Fruit fly (Drosophila melanogaster) whole organism, embryonic: ENCODE data around the gene RPA3.

Experiments used
- Abd-B ChIP-seq: fragments of 200-800 bp; sonication (Bioruptor generic); optimal IDR thresholded peaks from 2 replicates; lab custom pipeline; 2018; ENCODE audit warnings: missing biosample characterization, mild to moderate bottlenecking, missing genetic modification characterization, moderate library complexity
- Bgb ChIP-seq: fragments of 200-800 bp; sonication (Bioruptor generic); IDR thresholded peaks from 2 replicates; pipeline ENCODE4 v1.3.6; 2022; ENCODE audit warnings: missing biosample characterization, missing genetic modification characterization; ENCODE audit not compliant: partially characterized antibody
- CG10431 ChIP-seq: fragments of 200-800 bp; sonication (Bioruptor generic); optimal IDR thresholded peaks from 3 replicates; lab custom pipeline; 2018; ENCODE audit warnings: missing biosample characterization, mild to moderate bottlenecking, missing genetic modification characterization
- CG11085 ChIP-seq: fragments of 200-800 bp; sonication (Bioruptor generic); IDR thresholded peaks from 2 replicates; pipeline ENCODE4 v1.3.6; 2022; ENCODE audit warnings: missing biosample characterization, missing genetic modification characterization
- CG12104 ChIP-seq: fragments of 200-800 bp; sonication (Bioruptor generic); optimal IDR thresholded peaks from 3 replicates; lab custom pipeline; 2016; ENCODE audit warnings: missing biosample characterization, missing genetic modification characterization
- CG13296 ChIP-seq: fragments of 200-800 bp; sonication (Bioruptor generic); optimal IDR thresholded peaks from 3 replicates; lab custom pipeline; 2018; ENCODE audit warnings: missing biosample characterization, mild to moderate bottlenecking, missing genetic modification characterization
- CG13424 ChIP-seq: fragments of 200-800 bp; sonication (Bioruptor generic); optimal IDR thresholded peaks from 2 replicates; lab custom pipeline; 2019; ENCODE audit warnings: missing biosample characterization, mild to moderate bottlenecking, missing genetic modification characterization, moderate library complexity
- CG13775 ChIP-seq: fragments of 200-800 bp; sonication (Bioruptor generic); optimal IDR thresholded peaks from 3 replicates; lab custom pipeline; 2017; ENCODE audit warnings: missing biosample characterization, mild to moderate bottlenecking, missing genetic modification characterization
- CG15696 ChIP-seq: fragments of 200-800 bp; sonication (Bioruptor generic); optimal IDR thresholded peaks from 2 replicates; lab custom pipeline; 2019; ENCODE audit warnings: missing biosample characterization, mild to moderate bottlenecking, missing genetic modification characterization, moderate library complexity
- CG17361 ChIP-seq: fragments of 200-800 bp; sonication (Bioruptor generic); IDR thresholded peaks from 3 replicates; pipeline ENCODE4 v1.3.6; 2022; ENCODE audit warnings: missing biosample characterization, missing genetic modification characterization
- CG17829 ChIP-seq: fragments of 200-800 bp; optimal IDR thresholded peaks from 2 replicates; lab custom pipeline; 2019; ENCODE audit warnings: missing biosample characterization, mild to moderate bottlenecking, missing genetic modification characterization, moderate library complexity
- CG18262 ChIP-seq: fragments of 200-800 bp; optimal IDR thresholded peaks from 3 replicates; lab custom pipeline; 2019; ENCODE audit warnings: missing biosample characterization, mild to moderate bottlenecking, missing genetic modification characterization, moderate library complexity
- CG18476 ChIP-seq: fragments of 200-800 bp; sonication (Bioruptor generic); optimal IDR thresholded peaks from 2 replicates; lab custom pipeline; 2016; ENCODE audit warnings: missing biosample characterization, mild to moderate bottlenecking, missing genetic modification characterization
- CG2116 ChIP-seq: fragments of 200-800 bp; sonication (Bioruptor generic); optimal IDR thresholded peaks from 3 replicates; lab custom pipeline; 2018; ENCODE audit warnings: missing biosample characterization, mild to moderate bottlenecking, missing genetic modification characterization
- CG30020 ChIP-seq: fragments of 200-800 bp; optimal IDR thresholded peaks from 2 replicates; lab custom pipeline; 2019; ENCODE audit warnings: missing biosample characterization, mild to moderate bottlenecking, missing genetic modification characterization, moderate library complexity
- CG31224 ChIP-seq: fragments of 200-800 bp; sonication (Bioruptor generic); IDR thresholded peaks from 2 replicates; pipeline ENCODE4 v1.3.6; 2022; ENCODE audit warnings: missing biosample characterization, missing genetic modification characterization
- CG32532 ChIP-seq: fragments of 200-800 bp; sonication (Bioruptor generic); IDR thresholded peaks from 2 replicates; pipeline ENCODE4 v1.3.6; 2022; ENCODE audit warnings: missing biosample characterization, missing genetic modification characterization
- CG4424 ChIP-seq: fragments of 200-800 bp; sonication (Bioruptor generic); optimal IDR thresholded peaks from 3 replicates; lab custom pipeline; 2016; ENCODE audit warnings: missing biosample characterization, missing genetic modification characterization
- CG4617 ChIP-seq: fragments of 200-800 bp; sonication (Bioruptor generic); optimal IDR thresholded peaks from 3 replicates; lab custom pipeline; 2016; ENCODE audit warnings: missing biosample characterization, missing genetic modification characterization, borderline replicate concordance
- CG4820 ChIP-seq: fragments of 200-800 bp; sonication (Bioruptor generic); optimal IDR thresholded peaks from 3 replicates; lab custom pipeline; 2016; ENCODE audit warnings: missing biosample characterization, missing genetic modification characterization
- CG8290 ChIP-seq, 3 experiments: fragments of 200-800 bp; sonication (Bioruptor generic); optimal IDR thresholded peaks; 2 replicates each; lab custom pipeline; 2016 to 2019; ENCODE audit warnings: missing biosample characterization in 3 of 3, missing genetic modification characterization in 3 of 3, mild to moderate bottlenecking in 2 of 3, moderate library complexity in 1 of 3
- CG9797 ChIP-seq: fragments of 200-800 bp; sonication (Bioruptor generic); optimal IDR thresholded peaks from 3 replicates; lab custom pipeline; 2018; ENCODE audit warnings: missing biosample characterization, mild to moderate bottlenecking, missing genetic modification characterization
- Dfd ChIP-seq, 2 experiments: fragments of >200 bp; optimal IDR thresholded peaks; 2 replicates each; lab custom pipeline; 2017; ENCODE audit warnings: missing biosample characterization in 2 of 2, missing genetic modification characterization in 2 of 2
- Dp ChIP-seq: fragments of 200-800 bp; sonication (Bioruptor generic); optimal IDR thresholded peaks from 2 replicates; lab custom pipeline; 2018; ENCODE audit warnings: missing biosample characterization, mild to moderate bottlenecking, missing genetic modification characterization, moderate library complexity
- Ets65A ChIP-seq: fragments of 200-800 bp; sonication (Bioruptor generic); peaks from one replicate; lab custom pipeline; 2016; ENCODE audit warnings: missing biosample characterization, missing genetic modification characterization
- Hr3 ChIP-seq: fragments of 200-800 bp; sonication (Bioruptor generic); optimal IDR thresholded peaks from 3 replicates; lab custom pipeline; 2016; ENCODE audit warnings: missing biosample characterization, missing genetic modification characterization
- Meics ChIP-seq: fragments of 200-800 bp; sonication (Bioruptor generic); optimal IDR thresholded peaks from 2 replicates; lab custom pipeline; 2017; ENCODE audit warnings: missing biosample characterization, mild to moderate bottlenecking, missing genetic modification characterization
- NC2α ChIP-seq: fragments of 200-800 bp; sonication (Bioruptor generic); optimal IDR thresholded peaks from 2 replicates; lab custom pipeline; 2016; ENCODE audit warnings: missing biosample characterization, missing genetic modification characterization
- Nf-YC ChIP-seq: fragments of 200-800 bp; optimal IDR thresholded peaks from 3 replicates; lab custom pipeline; 2019; ENCODE audit warnings: missing biosample characterization, mild to moderate bottlenecking, missing genetic modification characterization, moderate library complexity
- Optix ChIP-seq: fragments of 200-800 bp; sonication (Bioruptor generic); IDR thresholded peaks from 3 replicates; pipeline ENCODE4 v1.3.6; 2022; ENCODE audit warnings: missing biosample characterization, missing genetic modification characterization
- Ptx1 ChIP-seq: fragments of 200-800 bp; sonication (Bioruptor generic); IDR thresholded peaks from 2 replicates; pipeline ENCODE4 v1.3.6; 2022; ENCODE audit warnings: missing biosample characterization, missing genetic modification characterization
- Sry-β ChIP-seq: fragments of 200-800 bp; sonication (Bioruptor generic); optimal IDR thresholded peaks from 2 replicates; lab custom pipeline; 2018; ENCODE audit warnings: missing biosample characterization, mild to moderate bottlenecking, missing genetic modification characterization, moderate library complexity
- Xbp1 ChIP-seq: fragments of 200-800 bp; sonication (Bioruptor generic); optimal IDR thresholded peaks from 3 replicates; lab custom pipeline; 2016; ENCODE audit warnings: missing biosample characterization, mild to moderate bottlenecking, missing genetic modification characterization
- Xrp1 ChIP-seq: fragments of 200-800 bp; sonication (Bioruptor generic); IDR thresholded peaks from 2 replicates; pipeline ENCODE4 v1.3.6; 2022; ENCODE audit warnings: missing biosample characterization, missing genetic modification characterization
- ase ChIP-seq: fragments of 200-800 bp; sonication (Bioruptor generic); IDR thresholded peaks from 3 replicates; pipeline ENCODE4 v1.3.6; 2022; ENCODE audit warnings: missing biosample characterization, missing genetic modification characterization
- dm ChIP-seq: fragments of 200-800 bp; sonication (Bioruptor generic); optimal IDR thresholded peaks from 3 replicates; lab custom pipeline; 2016; ENCODE audit warnings: missing biosample characterization, missing genetic modification characterization
- ind ChIP-seq: fragments of 200-800 bp; sonication (Bioruptor generic); optimal IDR thresholded peaks from 3 replicates; lab custom pipeline; 2016; ENCODE audit warnings: missing biosample characterization, missing genetic modification characterization
- nmo ChIP-seq: fragments of 200-800 bp; sonication (Bioruptor generic); optimal IDR thresholded peaks from 2 replicates; lab custom pipeline; 2018; ENCODE audit warnings: missing biosample characterization, mild to moderate bottlenecking, missing genetic modification characterization, moderate library complexity
- pita ChIP-seq: fragments of 200-800 bp; sonication (Bioruptor generic); optimal IDR thresholded peaks from 2 replicates; lab custom pipeline; 2017; ENCODE audit warnings: missing biosample characterization, mild to moderate bottlenecking, missing genetic modification characterization
- prd ChIP-seq, 3 experiments: fragments of >200 bp in 2 of 3; fragments of 200-800 bp in 1 of 3; sonication (Bioruptor generic) in 1 of 3; optimal IDR thresholded peaks in 2 of 3; IDR thresholded peaks in 1 of 3; 2 replicates in 2 of 3; 3 replicates in 1 of 3; pipeline versions ENCODE4 v1.3.6 to Lab custom; 2017 to 2022; ENCODE audit warnings: missing biosample characterization in 1 of 3, missing genetic modification characterization in 1 of 3
- pzg ChIP-seq: fragments of 200-800 bp; sonication (Bioruptor generic); optimal IDR thresholded peaks from 3 replicates; lab custom pipeline; 2018; ENCODE audit warnings: missing biosample characterization, mild to moderate bottlenecking, missing genetic modification characterization, moderate library complexity
- slbo ChIP-seq: fragments of 200-800 bp; sonication (Bioruptor generic); IDR thresholded peaks from 2 replicates; pipeline ENCODE4 v1.3.6; 2022; ENCODE audit warnings: missing biosample characterization, missing genetic modification characterization
- trem ChIP-seq: fragments of 200-800 bp; optimal IDR thresholded peaks from 3 replicates; lab custom pipeline; 2019; ENCODE audit warnings: missing biosample characterization, mild to moderate bottlenecking, missing genetic modification characterization, moderate library complexity
- unc-4 ChIP-seq: fragments of 200-800 bp; sonication (Bioruptor generic); IDR thresholded peaks from 2 replicates; pipeline ENCODE4 v1.3.6; 2022; ENCODE audit warnings: missing biosample characterization, missing genetic modification characterization; ENCODE audit not compliant: partially characterized antibody
- unpg ChIP-seq: fragments of 200-800 bp; sonication (Bioruptor generic); optimal IDR thresholded peaks from 3 replicates; lab custom pipeline; 2018; ENCODE audit warnings: missing biosample characterization, mild to moderate bottlenecking, missing genetic modification characterization, moderate library complexity
- zen ChIP-seq: fragments of 200-800 bp; sonication (Bioruptor generic); optimal IDR thresholded peaks from 3 replicates; lab custom pipeline; 2018; ENCODE audit warnings: missing biosample characterization, mild to moderate bottlenecking, missing genetic modification characterization, moderate library complexity
- zen2 ChIP-seq: fragments of 200-800 bp; sonication (Bioruptor generic); IDR thresholded peaks from 3 replicates; pipeline ENCODE4 v1.3.6; 2022; ENCODE audit warnings: missing biosample characterization, missing genetic modification characterization; ENCODE audit not compliant: partially characterized antibody

RPA3 gene

dm6 chrX:11569956-11570695, 45.5 kb downstream of the RPA3 start, which contains the start of the genes Polr2A and CG11699 (continued):
- TF ChIP-seq CG13296 (GFP tag; lab: Kevin White, UChicago) (peak; percentile 8), Nf-YC (tag; lab: Kevin White, UChicago) (peak; percentile 75), Optix (GFP tag; lab: Robert Waterston, UW) (no peak), Abd-B (GFP tag; lab: Kevin White, UChicago) (peak; percentile 25), CG12104 (peak; percentile 38), Sry-β (GFP tag; lab: Kevin White, UChicago) (peak; percentile 95), trem (peak; percentile 63), Meics (GFP tag; lab: Kevin White, UChicago) (peak; percentile 44), CG13775 (GFP tag; lab: Kevin White, UChicago) (peak; percentile 64), slbo (GFP tag; lab: Robert Waterston, UW) (peak; percentile 62; the same call in 1 of the 2 replicates), Bgb (GFP tag; lab: Robert Waterston, UW) (peak; percentile 31; the same call in 1 of the 2 replicates), Xbp1 (GFP tag; lab: Kevin White, UChicago) (peak; percentile 60), Ptx1 (GFP tag; lab: Robert Waterston, UW) (peak; percentile 36; the same call in 1 of the 2 replicates), CG18476 (GFP tag; lab: Kevin White, UChicago) (no peak), CG4424 (GFP tag; lab: Kevin White, UChicago) (peak; percentile 21), CG4820 (peak; percentile 3), CG8290 (GFP tag; optimal IDR thresholded peaks at IDR 0.05; lab: Kevin White, UChicago) (peak; percentile 25), CG8290 (tag; optimal IDR thresholded peaks at IDR 0.05; lab: Kevin White, UChicago) (peak in 1 of 2 experiments; percentile 24), CG9797 (GFP tag; lab: Kevin White, UChicago) (peak; percentile 87), ind (GFP tag; lab: Kevin White, UChicago) (peak; percentile 57), CG2116 (peak; percentile 54), Ets65A (GFP tag; lab: Kevin White, UChicago) (peak; percentile 81), CG10431 (GFP tag; lab: Kevin White, UChicago) (no peak), nmo (GFP tag; lab: Kevin White, UChicago) (peak; percentile 75), zen2 (GFP tag; lab: Robert Waterston, UW) (no peak), zen (tag; lab: Kevin White, UChicago) (peak; percentile 40), Hr3 (GFP tag; lab: Kevin White, UChicago) (peak; percentile 57), CG30020 (tag; lab: Kevin White, UChicago) (peak; percentile 55), CG31224 (peak; percentile 50; the same call in 1 of the 2 replicates), Xrp1 (GFP tag; lab: Robert Waterston, UW) (0 out of 2 replicates have a peak, but pooled peaks have one; percentile 26), unpg (peak; percentile 2), prd (optimal IDR thresholded peaks at IDR 0.05; lab: Kevin White, UChicago) (no peak), prd (GFP tag; IDR thresholded peaks at IDR 0.05; lab: Robert Waterston, UW) (peak; percentile 25; the same call in 1 of the 3 replicates), CG32532 (GFP tag; lab: Robert Waterston, UW) (peak; percentile 34; the same call in 1 of the 2 replicates), pzg (GFP tag; lab: Kevin White, UChicago) (peak; percentile 71), CG15696 (tag; lab: Kevin White, UChicago) (peak; percentile 56), NC2α (no peak), Dp (GFP tag; lab: Kevin White, UChicago) (peak; percentile 52), CG13424 (tag; lab: Kevin White, UChicago) (peak; percentile 60), Dfd (GFP tag; optimal IDR thresholded peaks at IDR 0.05; lab: Kevin White, UChicago) (no peak), CG17829 (tag; lab: Kevin White, UChicago) (peak; percentile 60), CG17361 (GFP tag; lab: Robert Waterston, UW) (no peak; the same call in 2 of the 3 replicates), pita (no peak), ase (GFP tag; lab: Robert Waterston, UW) (no peak), dm (peak; percentile 18), unc-4 (GFP tag; lab: Robert Waterston, UW) (0 out of 2 replicates have a peak, but pooled peaks have one; percentile 18), CG4617 (GFP tag; lab: Kevin White, UChicago) (peak; percentile 42), CG18262 (peak; percentile 46), CG11085 (GFP tag; lab: Robert Waterston, UW) (0 out of 2 replicates have a peak, but pooled peaks have one; percentile 32)
